Worm (Caenorhabditis elegans): Measurements from ENCODE around the gene Y46H3D.1.

DNA sequence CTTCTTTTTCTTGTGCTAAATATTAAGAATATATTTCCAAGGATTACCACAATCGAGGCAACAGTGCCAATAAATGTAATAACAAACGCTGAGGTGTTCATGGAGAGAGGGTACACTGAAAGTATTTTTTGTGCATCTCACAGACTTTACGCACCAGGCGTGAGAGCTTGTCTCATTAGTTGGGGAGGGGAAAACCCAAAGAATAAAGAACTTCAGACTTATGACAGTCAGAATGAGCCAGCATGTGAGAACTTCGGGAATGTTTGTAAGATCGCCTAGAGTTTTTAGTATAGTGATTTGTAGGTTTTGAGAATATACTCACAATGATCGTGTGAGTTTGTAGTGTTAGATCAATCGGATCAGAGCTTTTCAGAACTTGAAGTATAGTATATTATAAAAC, 27.6 kb upstream of the Y46H3D.1 start, which contains the start of gene srbc-41:
- TF ChIP-seq nhr-237 (tag; optimal IDR thresholded peaks at IDR 0.05) (no peak), unc-62 (GFP tag; optimal IDR thresholded peaks at IDR 0.05) (no peak), mep-1 (tag; optimal IDR thresholded peaks at IDR 0.05) (no peak), nhr-12 (tag; optimal IDR thresholded peaks at IDR 0.05) (no peak), nhr-76 (tag; optimal IDR thresholded peaks at IDR 0.05) (no peak), blmp-1 (tag; optimal IDR thresholded peaks at IDR 0.05) (no peak), mab-5 (tag; optimal IDR thresholded peaks at IDR 0.05) (no peak)
